Worm (Caenorhabditis elegans) whole organism, L4 larva: ENCODE results near the gene F58B3.4.

Experiments used
- Y5F2A.4 ChIP-seq: fragments of 200-800 bp; sonication (Bioruptor generic); optimal IDR thresholded peaks from 2 replicates; lab custom pipeline; 2018; ENCODE audit warnings: mild to moderate bottlenecking, missing genetic modification characterization, missing compliant biosample characterization
- dmd-6 ChIP-seq: fragments of 200-800 bp; sonication (Bioruptor generic); IDR thresholded peaks from 2 replicates; pipeline ENCODE4 v1.3.6; 2022; ENCODE audit warnings: missing genetic modification reagents, missing genetic modification characterization, missing compliant biosample characterization
- fos-1 ChIP-seq: fragments of 150-350 bp; optimal IDR thresholded peaks from 2 replicates; lab custom pipeline; 2014; ENCODE audit warnings: missing biosample characterization, missing genetic modification characterization
- lin-13 ChIP-seq: fragments of 150-350 bp; optimal IDR thresholded peaks from 2 replicates; lab custom pipeline; 2014; ENCODE audit warnings: missing biosample characterization, missing genetic modification reagents, missing genetic modification characterization
- lin-29 ChIP-seq: fragments of 200-800 bp; sonication (Bioruptor generic); IDR thresholded peaks from 2 replicates; pipeline ENCODE4 v1.3.6; 2022; ENCODE audit warnings: missing genetic modification reagents, missing genetic modification characterization, missing compliant biosample characterization
- lin-39 ChIP-seq: fragments of 150-350 bp; optimal IDR thresholded peaks from 2 replicates; lab custom pipeline; 2014; ENCODE audit warnings: missing biosample characterization, missing genetic modification reagents, missing genetic modification characterization
- mdl-1 ChIP-seq, 2 experiments: fragments of 150-350 bp in 1 of 2; sonication (generic microtip) in 1 of 2; optimal IDR thresholded peaks; 2 replicates each; lab custom pipeline; 2014 to 2017; ENCODE audit warnings: missing biosample characterization in 2 of 2, missing genetic modification characterization in 2 of 2
- nhr-6 ChIP-seq: fragments of 150-350 bp; optimal IDR thresholded peaks from 2 replicates; lab custom pipeline; 2014; ENCODE audit warnings: missing biosample characterization, missing genetic modification characterization
- saeg-2 ChIP-seq: fragments of 200-800 bp; sonication (Bioruptor generic); IDR thresholded peaks from 2 replicates; pipeline ENCODE4 v1.3.6; 2022; ENCODE audit warnings: missing genetic modification reagents, missing genetic modification characterization, missing compliant biosample characterization
- skn-1 ChIP-seq: fragments of 150-350 bp; optimal IDR thresholded peaks from 2 replicates; lab custom pipeline; 2014; ENCODE audit warnings: missing biosample characterization, missing genetic modification characterization
- unc-130 ChIP-seq: sonication (generic microtip); optimal IDR thresholded peaks from 2 replicates; lab custom pipeline; 2016; ENCODE audit warnings: missing genetic modification reagents, missing genetic modification characterization, missing compliant biosample characterization
- zag-1 ChIP-seq: fragments of 150-350 bp; optimal IDR thresholded peaks from 2 replicates; lab custom pipeline; 2014; ENCODE audit warnings: missing biosample characterization, missing genetic modification characterization

DNA sequence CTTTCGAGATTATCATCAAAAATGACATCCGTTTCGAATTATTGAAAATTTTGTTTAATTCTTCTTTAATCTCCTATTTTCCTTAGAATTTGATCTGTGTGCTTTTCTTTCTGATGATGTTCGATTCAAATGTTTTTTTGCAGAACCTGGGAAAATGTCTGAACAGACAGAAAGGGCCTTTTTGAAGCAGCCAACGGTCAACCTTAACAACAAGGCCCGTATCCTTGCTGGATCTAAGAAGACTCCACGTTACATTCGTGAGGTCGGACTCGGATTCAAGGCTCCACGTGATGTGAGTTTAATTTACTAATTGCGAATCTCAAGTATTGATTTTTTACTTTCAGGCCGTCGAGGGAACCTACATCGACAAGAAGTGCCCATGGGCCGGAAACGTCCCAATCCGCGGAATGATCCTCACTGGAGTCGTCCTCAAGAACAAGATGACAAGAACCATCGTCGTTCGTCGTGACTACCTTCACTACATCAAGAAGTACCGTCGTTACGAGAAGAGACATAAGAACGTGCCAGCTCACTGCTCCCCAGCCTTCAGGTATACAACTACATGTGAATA is 29.1 kb downstream of the F58B3.4 start, which contains the start of gene rps-11:
- TF ChIP-seq fos-1 (no peak), Y5F2A.4 (GFP tag; lab: Kevin White, UChicago) (no peak), unc-130 (no peak), dmd-6 (GFP tag; lab: Robert Waterston, UW) (no peak), lin-29 (no peak), zag-1 (no peak), mdl-1 (tag; optimal IDR thresholded peaks at IDR 0.05; lab: Kevin White, UChicago) (no peak), skn-1 (tag; lab: Kevin White, UChicago) (no peak), nhr-6 (tag; lab: Kevin White, UChicago) (no peak), saeg-2 (no peak), lin-13 (GFP tag; lab: Kevin White, UChicago) (no peak), lin-39 (tag; lab: Kevin White, UChicago) (no peak)
